In genomic region chrX:10204313-10205063, ce11 we compare ENCODE assay signal across 1 worm cellular context.
TF ChIP-seq lines count a peak whose summit lies in the region.

No protein-coding gene starts in this region.

TF ChIP-seq in whole organism, late embryonic, 69 proteins besides CTCF, POLR2A, EP300 and RAD21 (continued from another document):
- TF ChIP-seq odd-2 (tag; optimal IDR thresholded peaks at IDR 0.05; lab: Kevin White, UChicago) (no peak), K09A11.1 (tag; optimal IDR thresholded peaks at IDR 0.05; lab: Kevin White, UChicago; ENCODE audit: insufficient read depth) (no peak), ceh-9 (tag; optimal IDR thresholded peaks at IDR 0.05; lab: Kevin White, UChicago) (no peak), ets-4 (tag; optimal IDR thresholded peaks at IDR 0.05; lab: Kevin White, UChicago) (no peak), unc-86 (tag; optimal IDR thresholded peaks at IDR 0.05; lab: Kevin White, UChicago) (no peak), eyg-1 (tag; optimal IDR thresholded peaks at IDR 0.05; lab: Kevin White, UChicago) (no peak), tbx-2 (tag; optimal IDR thresholded peaks at IDR 0.05; lab: Kevin White, UChicago) (peak; percentile 34), pag-3 (tag; optimal IDR thresholded peaks at IDR 0.05; lab: Kevin White, UChicago; ENCODE audit: borderline replicate concordance) (no peak), ceh-45 (GFP tag; IDR thresholded peaks at IDR 0.05; lab: Robert Waterston, UW) (no peak), F13H6.1 (tag; optimal IDR thresholded peaks at IDR 0.05; lab: Kevin White, UChicago) (no peak), ceh-30 (tag; optimal IDR thresholded peaks at IDR 0.05; lab: Kevin White, UChicago) (no peak), ceh-48 (tag; optimal IDR thresholded peaks at IDR 0.05; lab: Kevin White, UChicago) (no peak), elt-4 (tag; optimal IDR thresholded peaks at IDR 0.05; lab: Kevin White, UChicago) (no peak), T23F11.4 (GFP tag; optimal IDR thresholded peaks at IDR 0.05; lab: Kevin White, UChicago) (no peak), fax-1 (tag; optimal IDR thresholded peaks at IDR 0.05; lab: Kevin White, UChicago) (no peak)
